Fruit fly (Drosophila melanogaster): ENCODE data around the gene Cog8.

Cog8 gene

DNA sequence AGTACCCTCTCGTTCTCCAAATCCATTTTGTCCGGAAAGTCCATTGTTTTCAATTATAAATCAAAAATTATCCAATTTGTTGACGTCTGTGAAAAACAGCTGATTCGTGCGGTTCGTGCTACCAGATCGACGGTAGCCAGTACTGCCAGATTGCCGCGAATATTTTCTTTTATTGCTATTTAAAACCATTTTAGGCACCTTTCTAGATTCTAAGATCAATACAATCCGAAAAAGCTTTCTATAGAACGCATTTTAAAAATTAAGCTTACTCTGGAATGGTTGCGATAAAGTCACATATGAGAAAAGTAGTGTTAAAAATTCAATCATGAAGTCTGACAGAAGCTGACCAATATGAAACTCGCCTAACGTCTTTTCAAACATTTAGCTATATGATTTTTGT is at the start of gene Cog8 (continued):
- TF ChIP-seq CG11762 (GFP tag; optimal IDR thresholded peaks at IDR 0.05; ENCODE audit: insufficient read depth) (no peak), Hr4 (GFP tag; optimal IDR thresholded peaks at IDR 0.05) (no peak), CG9139 (GFP tag; optimal IDR thresholded peaks at IDR 0.05) (no peak), Gug (GFP tag; IDR thresholded peaks at IDR 0.05) (peak; percentile 15; the same call in 1 of the 2 replicates), dsx (GFP tag; optimal IDR thresholded peaks at IDR 0.05; ENCODE audit: poor library complexity, severe bottlenecking) (no peak), CG6276 (GFP tag; optimal IDR thresholded peaks at IDR 0.05) (no peak), CG16779 (tag; optimal IDR thresholded peaks at IDR 0.05) (no peak)

dm6 chr2L:11535845-11536244 is 37.1 kb upstream of the Cog8 start, which contains the start of gene CG43438:
CG43438 (plus strand) TSS chr2L:11536145.
- TF ChIP-seq svp (GFP tag) (peak; percentile 3), CG34406 (GFP tag; optimal IDR thresholded peaks at IDR 0.05) (no peak), CG11294 (GFP tag; IDR thresholded peaks at IDR 0.05) (no peak)

DNA sequence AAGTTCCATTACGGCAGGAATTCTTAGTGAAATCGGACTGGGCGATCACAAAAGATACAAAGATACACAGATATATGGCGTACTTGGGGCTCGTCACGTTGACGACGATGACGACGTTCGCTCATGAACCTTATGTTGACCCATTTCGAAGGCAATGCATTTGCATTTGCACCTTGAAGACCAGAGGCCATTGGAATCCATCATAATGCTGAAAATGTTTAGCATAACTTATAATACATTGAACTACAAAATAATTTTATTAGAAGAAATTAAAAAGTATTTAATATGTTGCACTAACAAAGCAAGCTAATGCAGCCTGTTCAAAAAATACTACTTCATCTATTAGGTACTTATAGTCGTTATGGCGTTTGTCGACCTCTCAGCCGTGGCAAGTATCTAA is 32.8 kb upstream of the Cog8 start, which contains the start of gene CG34162:
CG34162 (plus strand) TSS at position 301 of the 400 bp plus-strand sequence.
- no peak for TF ChIP-seq CG9139 (GFP tag; optimal IDR thresholded peaks at IDR 0.05)
- TF ChIP-seq Eip75B (GFP tag; optimal IDR thresholded peaks at IDR 0.05) = no peak
- no peak for TF ChIP-seq salr (GFP tag; optimal IDR thresholded peaks at IDR 0.05)
- TF ChIP-seq CG6163 (GFP tag; IDR thresholded peaks at IDR 0.05) = no peak
- no peak for TF ChIP-seq vri (GFP tag; optimal IDR thresholded peaks at IDR 0.05)
- no peak for TF ChIP-seq lz (GFP tag; optimal IDR thresholded peaks at IDR 0.05)
- TF ChIP-seq Eip78C (GFP tag) = no peak
- no peak for TF ChIP-seq svp (GFP tag)
- TF ChIP-seq Blimp-1 (GFP tag; optimal IDR thresholded peaks at IDR 0.05) = no peak
- TF ChIP-seq esn (GFP tag; optimal IDR thresholded peaks at IDR 0.05) = no peak
- TF ChIP-seq Sox14 (GFP tag; optimal IDR thresholded peaks at IDR 0.05) = no peak
- no peak for TF ChIP-seq topi (GFP tag; optimal IDR thresholded peaks at IDR 0.05)
- no peak for TF ChIP-seq ss (GFP tag; optimal IDR thresholded peaks at IDR 0.05)
- TF ChIP-seq CG31627 (GFP tag; optimal IDR thresholded peaks at IDR 0.05) = no peak
- TF ChIP-seq CG11902 (GFP tag; optimal IDR thresholded peaks at IDR 0.05) = no peak
- no peak for TF ChIP-seq CG11762 (GFP tag; optimal IDR thresholded peaks at IDR 0.05; ENCODE audit: insufficient read depth)
- no peak for TF ChIP-seq Hr4 (GFP tag; optimal IDR thresholded peaks at IDR 0.05)
- no peak for TF ChIP-seq CG6276 (GFP tag; optimal IDR thresholded peaks at IDR 0.05)
- TF ChIP-seq Sox15 (GFP tag; optimal IDR thresholded peaks at IDR 0.05) = no peak

DNA sequence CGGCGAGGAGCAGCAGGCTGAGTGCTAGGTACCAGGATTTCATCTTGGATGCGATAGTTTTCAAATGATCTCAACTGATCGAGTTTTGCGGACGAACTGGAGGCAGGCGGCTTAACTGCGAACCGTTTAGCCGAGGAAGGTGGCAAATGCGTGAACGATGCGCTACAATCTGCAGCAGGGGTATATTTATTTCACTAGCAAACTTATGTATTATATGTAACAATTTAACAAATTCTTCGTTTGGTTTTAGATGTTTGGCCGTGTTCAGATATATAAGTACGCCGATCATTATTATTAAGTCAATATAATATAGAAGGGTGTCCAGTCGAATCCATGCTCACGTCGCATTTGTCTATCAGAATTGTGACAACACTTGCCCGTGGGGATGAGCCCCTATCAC is 32.2 kb upstream of the Cog8 start, which contains the start of gene CG31706:
CG31706 (minus strand) TSS at position 101 of the 400 bp plus-strand sequence.
- no peak for TF ChIP-seq OdsH (GFP tag; optimal IDR thresholded peaks at IDR 0.05)
- no peak for TF ChIP-seq Hr39 (GFP tag; optimal IDR thresholded peaks at IDR 0.05)
- TF ChIP-seq Sox14 (GFP tag; optimal IDR thresholded peaks at IDR 0.05) = no peak
- TF ChIP-seq CG1621 (tag; optimal IDR thresholded peaks at IDR 0.05) = no peak

DNA sequence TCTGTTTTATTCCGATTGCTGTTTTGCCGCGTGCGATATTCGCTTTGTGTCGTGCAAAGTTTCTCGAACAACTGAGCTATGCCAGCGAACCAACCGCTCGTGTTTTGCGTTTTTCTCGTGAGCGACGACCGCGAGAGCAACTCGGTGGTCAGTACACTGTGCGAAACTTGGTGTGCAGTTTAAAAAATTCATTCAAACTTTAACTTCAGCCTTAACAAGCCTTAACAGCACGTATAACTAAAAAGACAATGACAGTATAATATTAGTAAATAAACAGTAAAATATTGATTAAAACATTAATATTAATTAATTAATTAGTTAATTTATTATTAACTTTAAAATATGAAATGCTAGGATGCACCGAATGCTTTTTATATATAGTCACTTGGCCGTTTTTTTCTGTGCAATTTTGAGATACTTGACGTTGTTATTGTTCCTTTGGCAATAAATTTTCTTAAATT is 29.4 kb upstream of the Cog8 start, which contains the start of gene CG31705:
CG31705 (minus strand) TSS at position 77 of the 461 bp plus-strand sequence.
- TF ChIP-seq ss (GFP tag; optimal IDR thresholded peaks at IDR 0.05) = peak in 1 of 2 experiments; percentile 58
- peak; percentile 62 for TF ChIP-seq CG15336 (GFP tag; IDR thresholded peaks at IDR 0.05)
- TF ChIP-seq Sox14 (GFP tag; optimal IDR thresholded peaks at IDR 0.05) = peak; percentile 8
- TF ChIP-seq Eip75B (GFP tag; optimal IDR thresholded peaks at IDR 0.05) = no peak
- no peak for TF ChIP-seq Eip93F (GFP tag; optimal IDR thresholded peaks at IDR 0.05)
- peak; percentile 16 for TF ChIP-seq Met (GFP tag; optimal IDR thresholded peaks at IDR 0.05)
- TF ChIP-seq Eip78C (GFP tag) = peak; percentile 87
- peak; percentile 18 for TF ChIP-seq dsx (GFP tag; optimal IDR thresholded peaks at IDR 0.05; ENCODE audit: poor library complexity, severe bottlenecking)
- peak; percentile 19 for TF ChIP-seq lz (GFP tag; optimal IDR thresholded peaks at IDR 0.05)
- peak; percentile 64 for TF ChIP-seq CG34406 (GFP tag; optimal IDR thresholded peaks at IDR 0.05)
- peak; percentile 49 for TF ChIP-seq acj6 (GFP tag; optimal IDR thresholded peaks at IDR 0.05)
- TF ChIP-seq topi (GFP tag; optimal IDR thresholded peaks at IDR 0.05) = peak; percentile 62
- TF ChIP-seq dac (GFP tag; optimal IDR thresholded peaks at IDR 0.05) = no peak
- peak; percentile 71 for TF ChIP-seq eg (GFP tag; IDR thresholded peaks at IDR 0.05)
- peak; percentile 50; the same call in 1 of the 2 replicates for TF ChIP-seq CG11294 (GFP tag; IDR thresholded peaks at IDR 0.05)
- peak; percentile 70 for TF ChIP-seq CG3919 (GFP tag; optimal IDR thresholded peaks at IDR 0.05)
- TF ChIP-seq spab (GFP tag; optimal IDR thresholded peaks at IDR 0.05) = peak; percentile 54
- peak; percentile 34 for TF ChIP-seq fd59A (GFP tag; optimal IDR thresholded peaks at IDR 0.05)
- TF ChIP-seq CG1621 (tag; optimal IDR thresholded peaks at IDR 0.05) = no peak
- peak; percentile 27 for TF ChIP-seq Sox15 (GFP tag; optimal IDR thresholded peaks at IDR 0.05)
- peak; percentile 50 for TF ChIP-seq Gug (GFP tag; IDR thresholded peaks at IDR 0.05)
- TF ChIP-seq CG3032 (tag; optimal IDR thresholded peaks at IDR 0.05) = peak; percentile 55
- TF ChIP-seq CG11902 (GFP tag; optimal IDR thresholded peaks at IDR 0.05) = peak; percentile 60
- no peak for TF ChIP-seq pdm3 (GFP tag; optimal IDR thresholded peaks at IDR 0.05)
- peak; percentile 65 for TF ChIP-seq esn (GFP tag; optimal IDR thresholded peaks at IDR 0.05)
- TF ChIP-seq CG6163 (GFP tag; IDR thresholded peaks at IDR 0.05) = peak; percentile 67
- TF ChIP-seq Ets21C (GFP tag; optimal IDR thresholded peaks at IDR 0.05) = peak; percentile 6
- no peak for TF ChIP-seq Hr38 (GFP tag; optimal IDR thresholded peaks at IDR 0.05)
- no peak for TF ChIP-seq vri (GFP tag; optimal IDR thresholded peaks at IDR 0.05)
- TF ChIP-seq CG31627 (GFP tag; optimal IDR thresholded peaks at IDR 0.05) = peak; percentile 11
- TF ChIP-seq CG9139 (GFP tag; optimal IDR thresholded peaks at IDR 0.05) = peak; percentile 43
